Worm (Caenorhabditis elegans) whole organism, late embryonic: ENCODE measurements around the gene miro-1.

ENCODE experiments used
- F13H6.1 ChIP-seq: sonication (generic microtip); optimal IDR thresholded peaks from 2 replicates; lab custom pipeline; 2016; ENCODE audit warnings: missing genetic modification characterization, missing compliant biosample characterization
- K02D7.2 ChIP-seq: sonication (generic microtip); optimal IDR thresholded peaks from 2 replicates; lab custom pipeline; 2017; ENCODE audit warnings: mild to moderate bottlenecking, missing genetic modification characterization, missing compliant biosample characterization
- K09A11.1 ChIP-seq: sonication (generic microtip); optimal IDR thresholded peaks from 2 replicates; lab custom pipeline; 2017; ENCODE audit warnings: antibody characterized with exemption, mild to moderate bottlenecking, missing genetic modification characterization, missing compliant biosample characterization; ENCODE audit not compliant: insufficient read depth
- T23F11.4 ChIP-seq: fragments of 200-800 bp; sonication (Bioruptor generic); optimal IDR thresholded peaks from 2 replicates; lab custom pipeline; 2018; ENCODE audit warnings: mild to moderate bottlenecking, missing genetic modification characterization, missing compliant biosample characterization
- ahr-1 ChIP-seq: sonication (generic microtip); optimal IDR thresholded peaks from 2 replicates; lab custom pipeline; 2016; ENCODE audit warnings: missing genetic modification characterization, missing compliant biosample characterization
- ama-1 ChIP-seq: fragments of 150-350 bp; optimal IDR thresholded peaks from 2 replicates; lab custom pipeline; 2014
- ceh-19 ChIP-seq: fragments of 200-800 bp; sonication (Bioruptor generic); optimal IDR thresholded peaks from 2 replicates; lab custom pipeline; 2018; ENCODE audit warnings: mild to moderate bottlenecking, missing genetic modification characterization, missing compliant biosample characterization
- ceh-2 ChIP-seq: sonication (generic microtip); optimal IDR thresholded peaks from 2 replicates; lab custom pipeline; 2016; ENCODE audit warnings: missing genotype, missing genetic modification characterization, missing compliant biosample characterization
- ceh-24 ChIP-seq: sonication (generic microtip); optimal IDR thresholded peaks from 2 replicates; lab custom pipeline; 2016; ENCODE audit warnings: mild to moderate bottlenecking, missing genetic modification characterization, missing compliant biosample characterization
- ceh-31 ChIP-seq: sonication (generic microtip); optimal IDR thresholded peaks from 2 replicates; lab custom pipeline; 2016; ENCODE audit warnings: missing genetic modification characterization, missing compliant biosample characterization
- ceh-34 ChIP-seq: sonication (generic microtip); optimal IDR thresholded peaks from 2 replicates; lab custom pipeline; 2016; ENCODE audit warnings: mild to moderate bottlenecking, missing genetic modification characterization, missing compliant biosample characterization
- ceh-48 ChIP-seq: sonication (generic microtip); optimal IDR thresholded peaks from 2 replicates; lab custom pipeline; 2016; ENCODE audit warnings: missing genetic modification characterization, inconsistent platforms, missing compliant biosample characterization
- ceh-9 ChIP-seq: sonication (generic microtip); optimal IDR thresholded peaks from 2 replicates; lab custom pipeline; 2016; ENCODE audit warnings: mild to moderate bottlenecking, missing genetic modification characterization, inconsistent platforms, missing compliant biosample characterization
- che-1 ChIP-seq: sonication (generic microtip); optimal IDR thresholded peaks from 2 replicates; lab custom pipeline; 2016; ENCODE audit warnings: mild to moderate bottlenecking, missing genetic modification characterization, missing compliant biosample characterization
- dmd-4 ChIP-seq: sonication (generic microtip); optimal IDR thresholded peaks from 2 replicates; lab custom pipeline; 2016; ENCODE audit warnings: borderline replicate concordance, missing genetic modification characterization, missing compliant biosample characterization
- dve-1 ChIP-seq: sonication (generic microtip); optimal IDR thresholded peaks from 2 replicates; lab custom pipeline; 2017; ENCODE audit warnings: antibody characterized with exemption, mild to moderate bottlenecking, missing genetic modification characterization, missing compliant biosample characterization
- elt-2 ChIP-seq: sonication (generic microtip); optimal IDR thresholded peaks from 2 replicates; lab custom pipeline; 2016; ENCODE audit warnings: missing genetic modification reagents, missing genetic modification characterization, missing compliant biosample characterization
- elt-4 ChIP-seq: sonication (generic microtip); optimal IDR thresholded peaks from 2 replicates; lab custom pipeline; 2016; ENCODE audit warnings: missing genetic modification characterization, missing compliant biosample characterization
- ets-4 ChIP-seq: sonication (generic microtip); optimal IDR thresholded peaks from 2 replicates; lab custom pipeline; 2016; ENCODE audit warnings: missing genetic modification characterization, missing compliant biosample characterization
- eyg-1 ChIP-seq: sonication (generic microtip); optimal IDR thresholded peaks from 2 replicates; lab custom pipeline; 2016; ENCODE audit warnings: missing genotype, missing genetic modification characterization, missing compliant biosample characterization
- fax-1 ChIP-seq: sonication (generic microtip); optimal IDR thresholded peaks from 2 replicates; lab custom pipeline; 2016; ENCODE audit warnings: missing genotype, missing genetic modification characterization, missing compliant biosample characterization
- fkh-10 ChIP-seq: fragments of 150-350 bp; optimal IDR thresholded peaks from 2 replicates; lab custom pipeline; 2014; ENCODE audit warnings: missing biosample characterization, missing genetic modification reagents, missing genetic modification characterization
- fkh-6 ChIP-seq: sonication (generic microtip); optimal IDR thresholded peaks from 2 replicates; lab custom pipeline; 2016; ENCODE audit warnings: missing genetic modification characterization, missing compliant biosample characterization
- gmeb-2 ChIP-seq: sonication (generic microtip); optimal IDR thresholded peaks from 2 replicates; lab custom pipeline; 2016; ENCODE audit warnings: missing genetic modification characterization, inconsistent platforms, missing compliant biosample characterization
- hlh-30 ChIP-seq: sonication (generic microtip); optimal IDR thresholded peaks from 2 replicates; lab custom pipeline; 2017; ENCODE audit warnings: antibody characterized with exemption, missing genetic modification characterization, missing compliant biosample characterization; ENCODE audit not compliant: insufficient read depth
- hlh-6 ChIP-seq: sonication (generic microtip); optimal IDR thresholded peaks from 2 replicates; lab custom pipeline; 2016; ENCODE audit warnings: missing genotype, missing genetic modification characterization, missing compliant biosample characterization
- lim-6 ChIP-seq: sonication (generic microtip); optimal IDR thresholded peaks from 2 replicates; lab custom pipeline; 2016; ENCODE audit warnings: missing genetic modification characterization, missing compliant biosample characterization
- madf-2 ChIP-seq: sonication (generic microtip); optimal IDR thresholded peaks from 2 replicates; lab custom pipeline; 2017; ENCODE audit warnings: missing genetic modification characterization, missing compliant biosample characterization
- mec-3 ChIP-seq: sonication (generic microtip); optimal IDR thresholded peaks from 2 replicates; lab custom pipeline; 2016; ENCODE audit warnings: borderline replicate concordance, missing genetic modification characterization, missing compliant biosample characterization
- nfya-1 ChIP-seq: sonication (generic microtip); optimal IDR thresholded peaks from 2 replicates; lab custom pipeline; 2017; ENCODE audit warnings: missing genetic modification characterization, mild to moderate bottlenecking, missing compliant biosample characterization, antibody characterized with exemption, moderate library complexity
- nhr-11 ChIP-seq: fragments of 150-350 bp; optimal IDR thresholded peaks from 2 replicates; lab custom pipeline; 2014; ENCODE audit warnings: missing biosample characterization, missing genetic modification characterization
- npax-4 ChIP-seq: sonication (generic microtip); optimal IDR thresholded peaks from 2 replicates; lab custom pipeline; 2016; ENCODE audit warnings: missing genetic modification characterization, missing compliant biosample characterization
- pax-1 ChIP-seq: fragments of 150-350 bp; optimal IDR thresholded peaks from 2 replicates; lab custom pipeline; 2014; ENCODE audit warnings: missing biosample characterization, missing genetic modification characterization
- pha-4 ChIP-seq: fragments of 150-350 bp; optimal IDR thresholded peaks from 2 replicates; lab custom pipeline; 2018; ENCODE audit warnings: missing biosample characterization, missing genetic modification reagents, missing genetic modification characterization
- pqm-1 ChIP-seq: sonication (generic microtip); optimal IDR thresholded peaks from 2 replicates; lab custom pipeline; 2016; ENCODE audit warnings: missing genetic modification characterization, missing compliant biosample characterization
- pros-1 ChIP-seq: fragments of 150-350 bp; optimal IDR thresholded peaks from 2 replicates; lab custom pipeline; 2014; ENCODE audit warnings: missing biosample characterization, missing genetic modification reagents, missing genetic modification characterization
- ref-2 ChIP-seq: sonication (generic microtip); optimal IDR thresholded peaks from 2 replicates; lab custom pipeline; 2016; ENCODE audit warnings: missing genetic modification characterization, missing compliant biosample characterization
- rnt-1 ChIP-seq: sonication (generic microtip); optimal IDR thresholded peaks from 2 replicates; lab custom pipeline; 2016; ENCODE audit warnings: missing genetic modification characterization, missing compliant biosample characterization
- sox-2 ChIP-seq: fragments of 200-800 bp; sonication (Bioruptor generic); IDR thresholded peaks from 2 replicates; pipeline ENCODE4 v1.3.6; 2022; ENCODE audit warnings: missing genetic modification reagents, missing genetic modification characterization, missing compliant biosample characterization
- sox-4 ChIP-seq: sonication (generic microtip); optimal IDR thresholded peaks from 2 replicates; lab custom pipeline; 2017; ENCODE audit warnings: mild to moderate bottlenecking, missing genetic modification characterization, inconsistent platforms, missing compliant biosample characterization
- tbx-2 ChIP-seq: sonication (generic microtip); optimal IDR thresholded peaks from 2 replicates; lab custom pipeline; 2016; ENCODE audit warnings: missing genetic modification characterization, missing compliant biosample characterization
- tbx-7 ChIP-seq: sonication (generic microtip); optimal IDR thresholded peaks from 2 replicates; lab custom pipeline; 2016; ENCODE audit warnings: missing genotype, missing genetic modification characterization, missing compliant biosample characterization
- ttx-3 ChIP-seq: sonication (generic microtip); optimal IDR thresholded peaks from 2 replicates; lab custom pipeline; 2016; ENCODE audit warnings: missing genetic modification reagents, missing genetic modification characterization, missing compliant biosample characterization
- unc-55 ChIP-seq: sonication (generic microtip); optimal IDR thresholded peaks from 2 replicates; lab custom pipeline; 2017; ENCODE audit warnings: missing biosample characterization, missing genetic modification reagents, missing genetic modification characterization
- unc-86 ChIP-seq: sonication (generic microtip); optimal IDR thresholded peaks from 2 replicates; lab custom pipeline; 2016; ENCODE audit warnings: missing genetic modification characterization, missing compliant biosample characterization

miro-1 gene

ce11 chrIV:4755929-4756655 lies 40.5 kb upstream of the miro-1 start, which contains the start of the genes fbxb-77 and Y17G9B.11:
Gene fbxb-77 (minus strand): TSS chrIV:4756157.
Gene Y17G9B.11 (plus strand): TSS chrIV:4756605.
- TF ChIP-seq unc-55 (GFP tag; lab: Kevin White, UChicago) (no peak), ref-2 (tag; lab: Kevin White, UChicago) (peak; percentile 34), pha-4 (tag; lab: Kevin White, UChicago) (no peak), ceh-48 (peak; percentile 44), ceh-24 (no peak), ceh-34 (tag; lab: Kevin White, UChicago) (peak; percentile 61), ceh-19 (GFP tag; lab: Kevin White, UChicago) (no peak)

ce11 chrIV:4751814-4752213 lies 36.2 kb upstream of the miro-1 start, which contains the start of gene Y17G9B.4:
Gene Y17G9B.4 (plus strand): TSS chrIV:4752119.
- no peak for TF ChIP-seq ceh-19 (GFP tag; lab: Kevin White, UChicago)
- TF ChIP-seq mec-3 (tag; lab: Kevin White, UChicago): no peak
- no peak for TF ChIP-seq sox-2 (GFP tag; lab: Robert Waterston, UW)
- TF ChIP-seq K02D7.2 (tag; lab: Kevin White, UChicago): no peak
- no peak for TF ChIP-seq gmeb-2 (tag; lab: Kevin White, UChicago)
- TF ChIP-seq rnt-1 (tag; lab: Kevin White, UChicago): no peak

- TF ChIP-seq sox-4 (tag; lab: Kevin White, UChicago): peak; percentile 58
- TF ChIP-seq pax-1 (tag; lab: Kevin White, UChicago): peak; percentile 85
- no peak for TF ChIP-seq elt-4 (tag; lab: Kevin White, UChicago)
- peak; percentile 92 for TF ChIP-seq fkh-10 (GFP tag; lab: Kevin White, UChicago)
- TF ChIP-seq ceh-24: peak; percentile 47
- TF ChIP-seq ceh-19 (GFP tag; lab: Kevin White, UChicago): peak; percentile 76
- TF ChIP-seq npax-4: no peak
- TF ChIP-seq elt-2 (tag; lab: Kevin White, UChicago): peak; percentile 94
- TF ChIP-seq ceh-2: peak; percentile 63
- peak; percentile 61 for TF ChIP-seq tbx-7 (tag; lab: Kevin White, UChicago)
- peak; percentile 97 for TF ChIP-seq rnt-1 (tag; lab: Kevin White, UChicago)
- TF ChIP-seq ceh-9 (tag; lab: Kevin White, UChicago): no peak
- peak; percentile 80 for TF ChIP-seq gmeb-2 (tag; lab: Kevin White, UChicago)
- peak; percentile 93 for TF ChIP-seq ceh-31
- TF ChIP-seq ama-1 (lab: Kevin White, UChicago): no peak
- peak; percentile 86 for TF ChIP-seq pros-1
- TF ChIP-seq eyg-1 (tag; lab: Kevin White, UChicago): peak; percentile 17
- TF ChIP-seq K09A11.1 (tag; lab: Kevin White, UChicago): peak; percentile 86
- peak; percentile 40 for TF ChIP-seq fkh-6 (tag; lab: Kevin White, UChicago)
- TF ChIP-seq hlh-6 (tag; lab: Kevin White, UChicago): no peak
- TF ChIP-seq unc-55 (GFP tag; lab: Kevin White, UChicago): peak; percentile 76
- TF ChIP-seq ahr-1 (tag; lab: Kevin White, UChicago): peak; percentile 68
- TF ChIP-seq ets-4: peak; percentile 93
- peak; percentile 75 for TF ChIP-seq hlh-30
- TF ChIP-seq mec-3 (tag; lab: Kevin White, UChicago): no peak
- peak; percentile 79 for TF ChIP-seq T23F11.4 (GFP tag; lab: Kevin White, UChicago)
- peak; percentile 88 for TF ChIP-seq madf-2 (tag; lab: Kevin White, UChicago)
- TF ChIP-seq ttx-3: peak; percentile 80
- TF ChIP-seq lim-6 (tag; lab: Kevin White, UChicago): peak; percentile 11
- peak; percentile 49 for TF ChIP-seq che-1 (tag; lab: Kevin White, UChicago)
- peak; percentile 96 for TF ChIP-seq unc-86 (tag; lab: Kevin White, UChicago)
- TF ChIP-seq dve-1 (tag; lab: Kevin White, UChicago): peak; percentile 94
- peak; percentile 97 for TF ChIP-seq tbx-2 (tag; lab: Kevin White, UChicago)
- TF ChIP-seq sox-2 (GFP tag; lab: Robert Waterston, UW): peak; percentile 89
- TF ChIP-seq nfya-1 (tag; lab: Kevin White, UChicago): peak; percentile 99
- peak; percentile 19 for TF ChIP-seq fax-1
- peak; percentile 78 for TF ChIP-seq F13H6.1
- TF ChIP-seq nhr-11 (tag; lab: Kevin White, UChicago): peak; percentile 55
- peak; percentile 81 for TF ChIP-seq pqm-1 (tag; lab: Kevin White, UChicago)
- no peak for TF ChIP-seq dmd-4 (tag; lab: Kevin White, UChicago)
- TF ChIP-seq ceh-34 (tag; lab: Kevin White, UChicago): peak; percentile 98
These were observed 34.2 kb upstream of the miro-1 start, which contains the start of the genes rpl-20 and Y17G9B.5 for ce11 chrIV:4749728-4750278. Gene rpl-20 (minus strand): TSS chrIV:4749778. Gene Y17G9B.5 (plus strand): TSS chrIV:4750240.
